Fruit fly (Drosophila melanogaster) whole organism, embryonic: ENCODE results near the gene ssp.

Experiments
- CG7372 ChIP-seq: fragments of 200-800 bp; sonication (Bioruptor generic); IDR thresholded peaks from 2 replicates; pipeline ENCODE4 v1.3.6; 2022; ENCODE audit warnings: missing biosample characterization, missing genetic modification characterization
- Ptx1 ChIP-seq: fragments of 200-800 bp; sonication (Bioruptor generic); IDR thresholded peaks from 2 replicates; pipeline ENCODE4 v1.3.6; 2022; ENCODE audit warnings: missing biosample characterization, missing genetic modification characterization

DNA sequence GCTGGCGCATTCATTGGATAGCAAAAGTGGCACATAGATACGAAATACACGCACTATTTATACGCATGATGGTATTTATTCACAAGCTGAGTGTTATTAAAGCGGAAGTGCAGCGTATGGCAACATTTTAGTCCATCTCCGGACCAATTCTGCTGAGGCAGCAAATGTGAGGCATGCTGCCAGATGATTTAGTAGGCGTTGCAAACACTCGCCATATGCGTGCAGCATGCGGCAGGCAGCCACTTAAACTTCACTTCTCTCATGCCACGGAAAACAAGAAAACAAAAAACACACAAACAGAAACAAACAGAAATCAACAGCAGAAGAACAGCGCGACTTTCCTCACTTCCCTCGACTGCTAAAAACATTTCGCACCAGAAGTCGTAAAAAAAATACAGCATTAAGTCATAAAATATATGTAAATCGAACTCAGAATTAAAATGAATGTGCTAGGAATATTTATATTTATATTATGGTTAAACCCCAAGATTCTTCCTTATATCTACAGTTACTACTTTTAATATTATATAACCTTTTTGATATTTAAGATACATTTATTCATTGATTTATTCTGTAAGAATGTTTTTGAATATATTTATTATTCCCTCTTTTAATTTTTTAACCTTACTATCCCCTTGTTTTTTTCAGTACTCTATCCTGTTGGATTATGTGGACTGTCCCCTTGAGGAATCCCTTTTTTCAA is 18.6 kb upstream of the ssp start:
- no peak for TF ChIP-seq Ptx1
- no peak for TF ChIP-seq CG7372 (GFP tag; lab: Robert Waterston, UW)
